Worm (Caenorhabditis elegans) whole organism, early embryonic: Measurements from ENCODE around the gene Y57G11C.1130.

Source experiments
- B0310.2 ChIP-seq: sonication (generic microtip); optimal IDR thresholded peaks from 2 replicates; lab custom pipeline; 2016; ENCODE audit warnings: mild to moderate bottlenecking, missing genetic modification characterization, missing compliant biosample characterization
- F13C5.2 ChIP-seq: sonication (generic microtip); optimal IDR thresholded peaks from 2 replicates; lab custom pipeline; 2017; ENCODE audit warnings: mild to moderate bottlenecking, missing genetic modification characterization, inconsistent platforms, missing compliant biosample characterization
- aly-1 ChIP-seq: sonication (generic microtip); optimal IDR thresholded peaks from 2 replicates; lab custom pipeline; 2016; ENCODE audit warnings: missing genetic modification characterization, missing compliant biosample characterization
- ama-1 ChIP-seq: fragments of 150-350 bp; optimal IDR thresholded peaks from 2 replicates; lab custom pipeline; 2014
- ceh-36 ChIP-seq: sonication (generic microtip); optimal IDR thresholded peaks from 2 replicates; lab custom pipeline; 2016; ENCODE audit warnings: missing genetic modification characterization, inconsistent platforms, missing compliant biosample characterization
- ets-7 ChIP-seq: sonication (generic microtip); optimal IDR thresholded peaks from 2 replicates; lab custom pipeline; 2016; ENCODE audit warnings: missing genotype, missing genetic modification characterization, missing compliant biosample characterization
- flt-1 ChIP-seq: fragments of 200-800 bp; sonication (Bioruptor generic); IDR thresholded peaks from 2 replicates; pipeline ENCODE4 v1.3.6; 2022; ENCODE audit warnings: missing genetic modification characterization, missing compliant biosample characterization
- hmg-4 ChIP-seq: fragments of 200-800 bp; sonication (Bioruptor generic); optimal IDR thresholded peaks from 2 replicates; lab custom pipeline; 2018; ENCODE audit warnings: mild to moderate bottlenecking, missing genetic modification characterization, missing compliant biosample characterization
- hnd-1 ChIP-seq: sonication (generic microtip); optimal IDR thresholded peaks from 2 replicates; lab custom pipeline; 2016; ENCODE audit warnings: missing genetic modification characterization, missing compliant biosample characterization
- pes-1 ChIP-seq: fragments of 200-800 bp; sonication (Bioruptor generic); IDR thresholded peaks from 2 replicates; pipeline ENCODE4 v1.3.6; 2022; ENCODE audit warnings: missing genetic modification reagents, missing genetic modification characterization, missing compliant biosample characterization
- scrt-1 ChIP-seq: fragments of 200-800 bp; sonication (Bioruptor generic); IDR thresholded peaks from 2 replicates; pipeline ENCODE4 v1.3.6; 2022; ENCODE audit warnings: missing genetic modification characterization, missing compliant biosample characterization
- tbx-37 ChIP-seq: fragments of 200-800 bp; sonication (Bioruptor generic); conservative IDR thresholded peaks from 2 replicates; pipeline ENCODE4 v1.3.6; 2022; ENCODE audit warnings: missing genetic modification reagents, missing genetic modification characterization, missing compliant biosample characterization
- tra-4 ChIP-seq: sonication (generic microtip); optimal IDR thresholded peaks from 2 replicates; lab custom pipeline; 2017; ENCODE audit warnings: missing genetic modification characterization, missing compliant biosample characterization

DNA sequence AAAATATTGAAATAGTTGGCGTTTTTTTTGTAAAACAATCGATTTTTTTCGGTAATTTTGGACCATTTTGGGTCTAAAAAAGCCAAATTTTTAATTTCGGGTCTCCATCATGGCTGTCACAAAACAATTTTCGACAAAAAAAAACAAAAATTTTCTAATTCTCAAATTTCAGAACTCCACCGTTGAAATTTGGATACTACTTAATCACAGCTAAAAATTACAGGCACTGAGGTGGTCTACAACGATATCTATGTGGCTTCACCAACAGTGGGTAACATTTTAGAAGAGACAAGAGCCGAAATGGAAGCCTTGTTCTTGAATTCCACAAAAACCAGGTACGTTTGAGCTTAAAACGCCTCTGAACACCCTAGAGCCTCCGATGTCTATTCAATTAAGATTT, 20.0 kb downstream of the Y57G11C.1130 start, which contains the start of gene Y57G11C.1142:
- TF ChIP-seq ama-1 (lab: Kevin White, UChicago) (no peak), flt-1 (GFP tag; lab: Robert Waterston, UW) (no peak), hnd-1 (tag; lab: Kevin White, UChicago) (no peak), B0310.2 (tag; lab: Kevin White, UChicago) (no peak), tra-4 (no peak), pes-1 (GFP tag; lab: Robert Waterston, UW) (no peak), F13C5.2 (tag; lab: Kevin White, UChicago) (no peak), hmg-4 (GFP tag; lab: Kevin White, UChicago) (no peak), aly-1 (no peak), ceh-36 (tag; lab: Kevin White, UChicago) (no peak), ets-7 (tag; lab: Kevin White, UChicago) (no peak), tbx-37 (GFP tag; lab: Robert Waterston, UW) (no peak), scrt-1 (GFP tag; lab: Robert Waterston, UW) (no peak)
